Worm (Caenorhabditis elegans) whole organism, L1 larva: ENCODE results near the gene Y58A7A.4.

ENCODE experiments used
- blmp-1 ChIP-seq: fragments of 150-350 bp; optimal IDR thresholded peaks from 2 replicates; lab custom pipeline; 2014; ENCODE audit warnings: missing biosample characterization, missing genetic modification characterization
- ceh-8 ChIP-seq: fragments of 200-800 bp; sonication (Bioruptor generic); optimal IDR thresholded peaks from 2 replicates; lab custom pipeline; 2018; ENCODE audit warnings: mild to moderate bottlenecking, missing genetic modification characterization, moderate library complexity, missing compliant biosample characterization
- ceh-88 ChIP-seq: fragments of 200-800 bp; sonication (Bioruptor generic); IDR thresholded peaks from 2 replicates; pipeline ENCODE4 v1.3.6; 2022; ENCODE audit warnings: missing genetic modification characterization, missing compliant biosample characterization
- ces-1 ChIP-seq: fragments of 150-350 bp; optimal IDR thresholded peaks from 2 replicates; lab custom pipeline; 2014; ENCODE audit warnings: missing biosample characterization, missing genetic modification reagents, missing genetic modification characterization
- dpl-1 ChIP-seq, 3 experiments: fragments of 150-350 bp in 2 of 3; sonication (generic microtip) in 1 of 3; optimal IDR thresholded peaks; 2 replicates each; lab custom pipeline; 2014 to 2017; ENCODE audit warnings: missing biosample characterization in 3 of 3, missing genetic modification characterization in 3 of 3, missing genetic modification reagents in 3 of 3
- efl-1 ChIP-seq, 4 experiments: fragments of 150-350 bp; optimal IDR thresholded peaks in 3 of 4; peaks in 1 of 4; 1 replicate in 1 of 4; 2 replicates in 3 of 4; lab custom pipeline; 2014; ENCODE audit warnings: missing biosample characterization in 2 of 4, missing genetic modification characterization in 2 of 4, missing genetic modification reagents in 2 of 4
- elt-3 ChIP-seq, 6 experiments: fragments of 150-350 bp in 1 of 6; sonication (generic microtip); optimal IDR thresholded peaks; 2 replicates each; lab custom pipeline; 2017 to 2018; ENCODE audit warnings: missing biosample characterization in 6 of 6, missing genetic modification characterization in 6 of 6, inconsistent platforms in 1 of 6
- fkh-10 ChIP-seq: sonication (generic microtip); optimal IDR thresholded peaks from 2 replicates; lab custom pipeline; 2017; ENCODE audit warnings: missing biosample characterization, missing genetic modification reagents, missing genetic modification characterization
- fkh-8 ChIP-seq: sonication (generic microtip); optimal IDR thresholded peaks from 2 replicates; lab custom pipeline; 2016; ENCODE audit warnings: mild to moderate bottlenecking, missing genetic modification characterization, missing compliant biosample characterization
- grh-1 ChIP-seq: fragments of 200-800 bp; sonication (Bioruptor generic); IDR thresholded peaks from 2 replicates; pipeline ENCODE4 v1.3.6; 2022; ENCODE audit warnings: missing genetic modification reagents, missing genetic modification characterization, missing compliant biosample characterization
- hlh-4 ChIP-seq: sonication (generic microtip); optimal IDR thresholded peaks from 2 replicates; lab custom pipeline; 2016; ENCODE audit warnings: mild to moderate bottlenecking, missing genetic modification characterization, missing compliant biosample characterization
- lin-13 ChIP-seq: fragments of 150-350 bp; optimal IDR thresholded peaks from 2 replicates; lab custom pipeline; 2014; ENCODE audit warnings: missing biosample characterization, missing genetic modification reagents, missing genetic modification characterization
- lin-14 ChIP-seq: fragments of 200-800 bp; sonication (Bioruptor generic); optimal IDR thresholded peaks from 2 replicates; lab custom pipeline; 2018; ENCODE audit warnings: mild to moderate bottlenecking, missing genetic modification characterization, moderate library complexity, missing compliant biosample characterization
- lin-35 ChIP-seq, 2 experiments: fragments of 150-350 bp; optimal IDR thresholded peaks; 2 replicates each; lab custom pipeline; 2014; ENCODE audit warnings: missing biosample characterization in 2 of 2, missing genetic modification characterization in 2 of 2, missing genetic modification reagents in 2 of 2
- lir-3 ChIP-seq: sonication (generic microtip); optimal IDR thresholded peaks from 2 replicates; lab custom pipeline; 2016; ENCODE audit warnings: mild to moderate bottlenecking, missing genetic modification characterization, moderate library complexity, missing compliant biosample characterization; ENCODE audit not compliant: poor library complexity
- mab-9 ChIP-seq: fragments of 200-800 bp; sonication (Bioruptor generic); IDR thresholded peaks from 2 replicates; pipeline ENCODE4 v1.3.6; 2022; ENCODE audit warnings: missing genetic modification reagents, missing genetic modification characterization, missing compliant biosample characterization
- mdl-1 ChIP-seq, 2 experiments: fragments of 150-350 bp; optimal IDR thresholded peaks; 2 replicates each; lab custom pipeline; 2014 to 2017; ENCODE audit warnings: missing biosample characterization in 2 of 2, missing genetic modification characterization in 2 of 2, inconsistent platforms in 1 of 2
- mef-2 ChIP-seq: fragments of 150-350 bp; optimal IDR thresholded peaks from 2 replicates; lab custom pipeline; 2014; ENCODE audit warnings: missing biosample characterization, missing genetic modification characterization
- nhr-11 ChIP-seq: fragments of 150-350 bp; optimal IDR thresholded peaks from 2 replicates; lab custom pipeline; 2014; ENCODE audit warnings: missing biosample characterization, missing genetic modification characterization
- nhr-19 ChIP-seq: fragments of 200-800 bp; sonication (Bioruptor generic); conservative IDR thresholded peaks from 2 replicates; pipeline ENCODE4 v1.3.6; 2022; ENCODE audit warnings: missing genetic modification characterization, missing compliant biosample characterization
- nhr-20 ChIP-seq: sonication (generic microtip); optimal IDR thresholded peaks from 2 replicates; lab custom pipeline; 2016; ENCODE audit warnings: mild to moderate bottlenecking, missing genetic modification characterization, missing compliant biosample characterization
- nhr-71 ChIP-seq: sonication (generic microtip); optimal IDR thresholded peaks from 2 replicates; lab custom pipeline; 2016; ENCODE audit warnings: mild to moderate bottlenecking, missing genetic modification characterization, moderate library complexity, missing compliant biosample characterization
- nhr-76 ChIP-seq: sonication (generic microtip); optimal IDR thresholded peaks from 2 replicates; lab custom pipeline; 2017; ENCODE audit warnings: missing biosample characterization, missing genetic modification characterization
- nhr-84 ChIP-seq: sonication (generic microtip); optimal IDR thresholded peaks from 2 replicates; lab custom pipeline; 2017; ENCODE audit warnings: missing biosample characterization, missing genetic modification characterization
- nhr-85 ChIP-seq: sonication (generic microtip); peaks from one replicate; lab custom pipeline; 2016; ENCODE audit warnings: missing genetic modification characterization, inconsistent platforms, missing compliant biosample characterization
- nhr-90 ChIP-seq: sonication (generic microtip); optimal IDR thresholded peaks from 2 replicates; lab custom pipeline; 2016; ENCODE audit warnings: mild to moderate bottlenecking, missing genetic modification characterization, missing compliant biosample characterization; ENCODE audit not compliant: poor library complexity
- rnt-1 ChIP-seq: sonication (generic microtip); optimal IDR thresholded peaks from 2 replicates; lab custom pipeline; 2016; ENCODE audit warnings: mild to moderate bottlenecking, missing genetic modification characterization, moderate library complexity, missing compliant biosample characterization
- snpc-4 ChIP-seq: fragments of 150-350 bp; optimal IDR thresholded peaks from 2 replicates; lab custom pipeline; 2014; ENCODE audit warnings: missing biosample characterization, missing genetic modification characterization
- snu-23 ChIP-seq: sonication (generic microtip); optimal IDR thresholded peaks from 2 replicates; lab custom pipeline; 2016; ENCODE audit warnings: missing genetic modification characterization, missing compliant biosample characterization
- tbx-2 ChIP-seq: sonication (generic microtip); optimal IDR thresholded peaks from 2 replicates; lab custom pipeline; 2016; ENCODE audit warnings: missing genetic modification characterization, missing compliant biosample characterization
- unc-130 ChIP-seq: fragments of 150-350 bp; optimal IDR thresholded peaks from 2 replicates; lab custom pipeline; 2017; ENCODE audit warnings: missing biosample characterization, missing genetic modification characterization, inconsistent platforms
- unc-30 ChIP-seq: sonication (generic microtip); optimal IDR thresholded peaks from 2 replicates; lab custom pipeline; 2017; ENCODE audit warnings: missing biosample characterization, missing genetic modification characterization
- unc-62 ChIP-seq: fragments of 150-350 bp; optimal IDR thresholded peaks from 2 replicates; lab custom pipeline; 2014; ENCODE audit warnings: missing biosample characterization, missing genetic modification reagents, missing genetic modification characterization
- unc-86 ChIP-seq: sonication (generic microtip); optimal IDR thresholded peaks from 2 replicates; lab custom pipeline; 2016; ENCODE audit warnings: missing genetic modification characterization, missing compliant biosample characterization
- zag-1 ChIP-seq: fragments of 150-350 bp; optimal IDR thresholded peaks from 2 replicates; lab custom pipeline; 2014; ENCODE audit warnings: missing biosample characterization, missing genetic modification characterization

The Y58A7A.4 gene

ce11 chrV:5033099-5033498 is 51.7 kb downstream of the Y58A7A.4 start, which contains the start of gene K11D12.13:
K11D12.13 (plus strand) TSS chrV:5033399.
- TF ChIP-seq nhr-19 (GFP tag; lab: Robert Waterston, UW) (no peak), efl-1 (optimal IDR thresholded peaks at IDR 0.05; lab: Kevin White, UChicago) (no peak), efl-1 (GFP tag; optimal IDR thresholded peaks at IDR 0.05 in 1 of 2; lab: Kevin White, UChicago) (no peak), ceh-8 (GFP tag; lab: Kevin White, UChicago) (no peak), mef-2 (tag; lab: Kevin White, UChicago) (no peak), lin-14 (GFP tag; lab: Kevin White, UChicago) (no peak), snu-23 (GFP tag; lab: Kevin White, UChicago) (no peak), nhr-90 (tag; lab: Kevin White, UChicago) (no peak), nhr-85 (tag; lab: Kevin White, UChicago) (no peak), mab-9 (GFP tag; lab: Robert Waterston, UW) (no peak), elt-3 (tag; optimal IDR thresholded peaks at IDR 0.05; lab: Kevin White, UChicago) (no peak), ces-1 (GFP tag; lab: Kevin White, UChicago) (no peak), unc-30 (tag; lab: Kevin White, UChicago) (no peak), nhr-84 (tag; lab: Kevin White, UChicago) (no peak), mdl-1 (tag; optimal IDR thresholded peaks at IDR 0.05; lab: Kevin White, UChicago) (no peak), unc-62 (GFP tag; lab: Kevin White, UChicago) (no peak), hlh-4 (no peak), lin-35 (GFP tag; optimal IDR thresholded peaks at IDR 0.05; lab: Kevin White, UChicago) (no peak)

ce11 chrV:5032176-5032575 is 52.6 kb downstream of the Y58A7A.4 start:
- TF ChIP-seq mdl-1 (tag; optimal IDR thresholded peaks at IDR 0.05; lab: Kevin White, UChicago) = peak in 1 of 2 experiments; percentile 86
- TF ChIP-seq nhr-76 (tag; lab: Kevin White, UChicago) = no peak
- peak in 1 of 2 experiments; percentile 41 for TF ChIP-seq lin-35 (GFP tag; optimal IDR thresholded peaks at IDR 0.05; lab: Kevin White, UChicago)
- peak in 1 of 6 experiments; percentile 42 for TF ChIP-seq elt-3 (tag; optimal IDR thresholded peaks at IDR 0.05; lab: Kevin White, UChicago)
- no peak for TF ChIP-seq fkh-10 (GFP tag; lab: Kevin White, UChicago)
- TF ChIP-seq nhr-11 = no peak
- peak; percentile 42 for TF ChIP-seq nhr-20 (tag; lab: Kevin White, UChicago)
- TF ChIP-seq nhr-85 (tag; lab: Kevin White, UChicago) = peak; percentile 88
- TF ChIP-seq dpl-1 (GFP tag; optimal IDR thresholded peaks at IDR 0.05; lab: Kevin White, UChicago) = peak in 2 of 3 experiments; percentile 14 to 27
- TF ChIP-seq grh-1 = no peak
- TF ChIP-seq unc-30 (tag; lab: Kevin White, UChicago) = no peak
- TF ChIP-seq lin-13 = no peak
- no peak for TF ChIP-seq lir-3 (tag; lab: Kevin White, UChicago)
- no peak for TF ChIP-seq unc-130 (tag; lab: Kevin White, UChicago)
- TF ChIP-seq fkh-8 = no peak
- peak; percentile 57 for TF ChIP-seq nhr-71 (tag; lab: Kevin White, UChicago)
- no peak for TF ChIP-seq ceh-88 (GFP tag; lab: Robert Waterston, UW)
- peak; percentile 58 for TF ChIP-seq snu-23 (GFP tag; lab: Kevin White, UChicago)
- no peak for TF ChIP-seq unc-86
- no peak for TF ChIP-seq zag-1 (tag; lab: Kevin White, UChicago)
- TF ChIP-seq lin-14 (GFP tag; lab: Kevin White, UChicago) = peak; percentile 69
- TF ChIP-seq rnt-1 (tag; lab: Kevin White, UChicago) = peak; percentile 50
- peak; percentile 7 for TF ChIP-seq tbx-2 (tag; lab: Kevin White, UChicago)
- TF ChIP-seq nhr-19 (GFP tag; lab: Robert Waterston, UW) = no peak; the same call in 1 of the 2 replicates
- TF ChIP-seq blmp-1 (tag; lab: Kevin White, UChicago) = peak; percentile 29
- TF ChIP-seq efl-1 (optimal IDR thresholded peaks at IDR 0.05; lab: Kevin White, UChicago) = peak; percentile 4 to 16
- TF ChIP-seq efl-1 (GFP tag; optimal IDR thresholded peaks at IDR 0.05 in 1 of 2; lab: Kevin White, UChicago) = no peak
- no peak for TF ChIP-seq snpc-4 (tag; lab: Kevin White, UChicago)
- no peak for TF ChIP-seq hlh-4
